Fruit fly (Drosophila melanogaster): ENCODE measurements around the gene Rcd7.
A peak's percentile ranks its signal among the peaks of the same experiment; 100 is the strongest.

The Rcd7 gene

dm6 chr3L:19497623-19498022 is 47.3 kb upstream of the Rcd7 start, which contains the start of gene CG9449:
TSS of gene CG9449 (minus strand) at chr3L:19497723.
- TF ChIP-seq CG9437 (GFP tag; optimal IDR thresholded peaks at IDR 0.05) (peak; percentile 12), cwo (GFP tag; optimal IDR thresholded peaks at IDR 0.05) (no peak), gcm (GFP tag; optimal IDR thresholded peaks at IDR 0.05) (no peak), PHDP (tag; optimal IDR thresholded peaks at IDR 0.05) (peak; percentile 29), ftz-f1 (GFP tag; optimal IDR thresholded peaks at IDR 0.05) (no peak), pum (GFP tag; optimal IDR thresholded peaks at IDR 0.05) (no peak), CG17186 (GFP tag; optimal IDR thresholded peaks at IDR 0.05) (no peak), sens (GFP tag) (peak; percentile 34), Med (GFP tag) (peak; percentile 30), Ets65A (GFP tag) (no peak), CG2199 (GFP tag; IDR thresholded peaks at IDR 0.05) (no peak), Poxn (GFP tag; IDR thresholded peaks at IDR 0.05) (no peak), CG15269 (tag; optimal IDR thresholded peaks at IDR 0.05) (no peak), CG9727 (GFP tag; optimal IDR thresholded peaks at IDR 0.05) (no peak), CG17612 (GFP tag; IDR thresholded peaks at IDR 0.05) (no peak), Ssrp (tag; optimal IDR thresholded peaks at IDR 0.05) (no peak), CG14965 (GFP tag; optimal IDR thresholded peaks at IDR 0.05; ENCODE audit: borderline replicate concordance) (no peak), CG14667 (GFP tag; IDR thresholded peaks at IDR 0.05) (no peak), CG8944 (GFP tag; optimal IDR thresholded peaks at IDR 0.05) (no peak), fd96Cb (tag; optimal IDR thresholded peaks at IDR 0.05) (no peak)

- no peak for TF ChIP-seq sr (GFP tag; IDR thresholded peaks at IDR 0.05)
- TF ChIP-seq tio (GFP tag; optimal IDR thresholded peaks at IDR 0.05), result no peak
- TF ChIP-seq CG15601 (tag; optimal IDR thresholded peaks at IDR 0.05), result no peak
- no peak for TF ChIP-seq CG12104 (GFP tag; optimal IDR thresholded peaks at IDR 0.05)
- TF ChIP-seq CG8290 (GFP tag; optimal IDR thresholded peaks at IDR 0.05), result no peak
- peak in 1 of 2 experiments; percentile 27 for TF ChIP-seq CG8290 (tag; optimal IDR thresholded peaks at IDR 0.05)
- no peak for TF ChIP-seq HLH54F (GFP tag; optimal IDR thresholded peaks at IDR 0.05)
- no peak for TF ChIP-seq CG14441 (GFP tag; IDR thresholded peaks at IDR 0.05)
- no peak for TF ChIP-seq CG2129 (GFP tag; IDR thresholded peaks at IDR 0.05; ENCODE audit: partially characterized antibody)
- no peak for TF ChIP-seq Abd-B (GFP tag; optimal IDR thresholded peaks at IDR 0.05)
- TF ChIP-seq Nf-YA (GFP tag; IDR thresholded peaks at IDR 0.05), result no peak
- TF ChIP-seq luna (GFP tag; optimal IDR thresholded peaks at IDR 0.05), result no peak
- TF ChIP-seq Fer1 (GFP tag; optimal IDR thresholded peaks at IDR 0.05), result peak; percentile 2
- no peak for TF ChIP-seq Hmr (GFP tag; optimal IDR thresholded peaks at IDR 0.05)
- TF ChIP-seq CG13296 (GFP tag; optimal IDR thresholded peaks at IDR 0.05), result peak; percentile 7
- no peak for TF ChIP-seq CrebB (tag; optimal IDR thresholded peaks at IDR 0.05)
- peak; percentile 11 for TF ChIP-seq CG13894 (tag; optimal IDR thresholded peaks at IDR 0.05)
- TF ChIP-seq CG4424 (GFP tag; optimal IDR thresholded peaks at IDR 0.05), result no peak
- TF ChIP-seq CG3281 (GFP tag; optimal IDR thresholded peaks at IDR 0.05), result peak; percentile 22
- no peak for TF ChIP-seq dmrt99B (tag; optimal IDR thresholded peaks at IDR 0.05)
- TF ChIP-seq CG12219 (GFP tag; optimal IDR thresholded peaks at IDR 0.05), result no peak
- no peak for TF ChIP-seq YL-1 (GFP tag; optimal IDR thresholded peaks at IDR 0.05)
- no peak for TF ChIP-seq ham (GFP tag; IDR thresholded peaks at IDR 0.05)
- TF ChIP-seq Eip74EF (GFP tag; optimal IDR thresholded peaks at IDR 0.05), result no peak
- TF ChIP-seq yki (optimal IDR thresholded peaks at IDR 0.05), result no peak
- TF ChIP-seq nmo (GFP tag; optimal IDR thresholded peaks at IDR 0.05), result no peak
- no peak for TF ChIP-seq HmgZ (tag; optimal IDR thresholded peaks at IDR 0.05)
- TF ChIP-seq sna (GFP tag; IDR thresholded peaks at IDR 0.05; ENCODE audit: partially characterized antibody), result no peak
- no peak for TF ChIP-seq CG1602 (GFP tag; optimal IDR thresholded peaks at IDR 0.05)
- TF ChIP-seq CG2678 (tag; optimal IDR thresholded peaks at IDR 0.05), result peak; percentile 40
- TF ChIP-seq gsb (GFP tag; IDR thresholded peaks at IDR 0.05), result 0 out of 2 replicates have a peak, but pooled peaks have one; percentile 21
- TF ChIP-seq mirr (GFP tag; optimal IDR thresholded peaks at IDR 0.05), result no peak
Measured at dm6 chr3L:19499334-19499733, 45.6 kb upstream of the Rcd7 start.

All from whole organism, embryonic.